Fruit fly (Drosophila melanogaster) whole organism: ENCODE data around the gene mRpS18C.

Experiments used
- CG8478 ChIP-seq: fragments of >200 bp; optimal IDR thresholded peaks from 2 replicates; lab custom pipeline; 2018; ENCODE audit warnings: inconsistent platforms
- Dll ChIP-seq: fragments of >200 bp; optimal IDR thresholded peaks from 2 replicates; lab custom pipeline; 2017
- EcR ChIP-seq, 2 experiments: fragments of >200 bp; optimal IDR thresholded peaks; 2 replicates each; lab custom pipeline; 2017; ENCODE audit warnings: missing biosample characterization in 2 of 2, missing genetic modification characterization in 2 of 2, missing genetic modification reagents in 2 of 2
- pan ChIP-seq: fragments of >200 bp; optimal IDR thresholded peaks from 2 replicates; lab custom pipeline; 2017
- psq ChIP-seq: fragments of >200 bp; optimal IDR thresholded peaks from 2 replicates; lab custom pipeline; 2017
- usp ChIP-seq: fragments of >200 bp; optimal IDR thresholded peaks from 2 replicates; lab custom pipeline; 2017; ENCODE audit warnings: missing biosample characterization, missing genetic modification characterization, mixed read lengths

Gene mRpS18C

DNA sequence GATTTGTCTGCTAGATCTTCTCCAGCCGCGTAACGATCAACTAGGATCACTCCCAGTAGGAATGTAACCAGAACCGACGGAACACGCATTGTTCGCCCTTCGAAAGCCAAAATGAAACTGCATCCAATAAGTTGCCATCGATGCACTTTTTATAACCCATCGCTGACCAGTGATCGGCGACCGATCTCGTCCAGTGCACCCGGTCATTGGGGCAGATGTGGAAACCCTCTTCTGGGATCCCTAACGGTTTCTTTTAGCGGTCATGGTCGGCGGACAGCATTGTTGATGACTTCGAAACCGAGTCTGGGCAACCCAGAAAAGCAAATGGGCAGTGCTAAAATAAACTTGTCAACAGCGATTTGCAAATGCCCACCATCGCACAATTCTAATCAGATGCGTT lies 21.2 kb downstream of the mRpS18C start, which contains the start of gene Osi23:
Gene Osi23, minus strand, starts transcription at position 101 of the 400 bp plus-strand sequence.
- TF ChIP-seq EcR (GFP tag; optimal IDR thresholded peaks at IDR 0.05; lab: Kevin White, UChicago) (no peak), usp (GFP tag; lab: Kevin White, UChicago) (no peak), CG8478 (no peak), psq (lab: Kevin White, UChicago) (no peak), Dll (lab: Kevin White, UChicago) (no peak), pan (no peak)

- TF ChIP-seq usp (GFP tag; lab: Kevin White, UChicago): no peak
- TF ChIP-seq EcR (GFP tag; optimal IDR thresholded peaks at IDR 0.05; lab: Kevin White, UChicago): no peak
- no peak for TF ChIP-seq pan
- no peak for TF ChIP-seq Dll (lab: Kevin White, UChicago)
These were observed 25.7 kb downstream of the mRpS18C start for dm6 chr3R:30449446-30449845.

DNA sequence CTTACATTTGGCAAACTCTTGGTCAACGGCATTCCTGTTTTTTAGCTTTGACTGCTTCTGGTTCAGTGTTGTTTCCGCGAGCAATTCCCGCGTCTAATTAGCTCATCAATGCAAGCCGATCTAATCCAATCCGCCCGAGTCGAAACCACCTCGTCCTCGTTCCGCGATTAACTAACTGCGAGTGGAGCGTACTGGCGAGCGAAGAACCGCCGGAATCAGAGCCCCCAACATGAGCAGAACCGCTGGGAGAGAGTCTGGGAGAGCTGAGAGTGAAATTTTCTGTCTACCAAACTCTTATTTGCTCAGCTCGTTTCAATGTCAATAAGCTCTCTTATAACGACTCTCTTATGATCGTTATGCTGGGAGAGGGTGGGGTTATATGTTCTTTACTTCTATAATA lies 26.4 kb downstream of the mRpS18C start:
- TF ChIP-seq psq (lab: Kevin White, UChicago) (no peak), Dll (lab: Kevin White, UChicago) (peak; percentile 91), EcR (GFP tag; optimal IDR thresholded peaks at IDR 0.05; lab: Kevin White, UChicago) (no peak), usp (GFP tag; lab: Kevin White, UChicago) (no peak), CG8478 (no peak), pan (no peak)

- TF ChIP-seq pan (no peak), usp (GFP tag; lab: Kevin White, UChicago) (no peak), Dll (lab: Kevin White, UChicago) (no peak), psq (lab: Kevin White, UChicago) (no peak), EcR (GFP tag; optimal IDR thresholded peaks at IDR 0.05; lab: Kevin White, UChicago) (no peak), CG8478 (no peak)
These were observed 27.0 kb downstream of the mRpS18C start for dm6 chr3R:30450690-30451343.

dm6 chr3R:30453236-30453635 lies 29.5 kb downstream of the mRpS18C start:
- TF ChIP-seq psq (lab: Kevin White, UChicago) (no peak), usp (GFP tag; lab: Kevin White, UChicago) (no peak), EcR (GFP tag; optimal IDR thresholded peaks at IDR 0.05; lab: Kevin White, UChicago) (no peak), Dll (lab: Kevin White, UChicago) (no peak)

DNA sequence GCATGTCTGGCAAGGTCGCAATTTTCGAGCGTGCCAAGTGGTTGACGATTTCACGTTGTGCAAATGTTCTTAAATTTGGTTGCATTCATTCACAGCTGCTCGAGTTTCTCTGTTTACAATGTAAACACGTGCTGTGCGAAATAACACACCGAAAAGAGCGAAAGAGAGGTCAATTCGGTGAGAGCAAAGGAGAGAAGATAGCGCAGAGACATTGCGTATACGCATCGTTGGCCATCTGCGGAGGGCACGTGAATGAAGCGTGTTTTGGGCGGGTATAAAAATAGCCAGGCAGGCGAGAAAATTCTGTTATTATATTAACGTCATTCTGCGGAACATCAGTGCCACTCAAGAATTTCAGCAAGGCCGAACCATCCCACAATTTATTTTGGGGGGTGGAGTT lies 30.7 kb downstream of the mRpS18C start:
- TF ChIP-seq psq (lab: Kevin White, UChicago): no peak
- no peak for TF ChIP-seq EcR (GFP tag; optimal IDR thresholded peaks at IDR 0.05; lab: Kevin White, UChicago)
- TF ChIP-seq CG8478: no peak
- no peak for TF ChIP-seq Dll (lab: Kevin White, UChicago)
- TF ChIP-seq pan: no peak
- TF ChIP-seq usp (GFP tag; lab: Kevin White, UChicago): no peak

- no peak for TF ChIP-seq Dll (lab: Kevin White, UChicago)
- no peak for TF ChIP-seq pan
- TF ChIP-seq EcR (GFP tag; optimal IDR thresholded peaks at IDR 0.05; lab: Kevin White, UChicago): no peak
- TF ChIP-seq CG8478: no peak
- no peak for TF ChIP-seq psq (lab: Kevin White, UChicago)
- TF ChIP-seq usp (GFP tag; lab: Kevin White, UChicago): no peak
These were observed 32.2 kb downstream of the mRpS18C start, which contains the start of gene aralar1 for dm6 chr3R:30455817-30456544. Gene aralar1 (minus strand): TSS chr3R:30455867.

DNA sequence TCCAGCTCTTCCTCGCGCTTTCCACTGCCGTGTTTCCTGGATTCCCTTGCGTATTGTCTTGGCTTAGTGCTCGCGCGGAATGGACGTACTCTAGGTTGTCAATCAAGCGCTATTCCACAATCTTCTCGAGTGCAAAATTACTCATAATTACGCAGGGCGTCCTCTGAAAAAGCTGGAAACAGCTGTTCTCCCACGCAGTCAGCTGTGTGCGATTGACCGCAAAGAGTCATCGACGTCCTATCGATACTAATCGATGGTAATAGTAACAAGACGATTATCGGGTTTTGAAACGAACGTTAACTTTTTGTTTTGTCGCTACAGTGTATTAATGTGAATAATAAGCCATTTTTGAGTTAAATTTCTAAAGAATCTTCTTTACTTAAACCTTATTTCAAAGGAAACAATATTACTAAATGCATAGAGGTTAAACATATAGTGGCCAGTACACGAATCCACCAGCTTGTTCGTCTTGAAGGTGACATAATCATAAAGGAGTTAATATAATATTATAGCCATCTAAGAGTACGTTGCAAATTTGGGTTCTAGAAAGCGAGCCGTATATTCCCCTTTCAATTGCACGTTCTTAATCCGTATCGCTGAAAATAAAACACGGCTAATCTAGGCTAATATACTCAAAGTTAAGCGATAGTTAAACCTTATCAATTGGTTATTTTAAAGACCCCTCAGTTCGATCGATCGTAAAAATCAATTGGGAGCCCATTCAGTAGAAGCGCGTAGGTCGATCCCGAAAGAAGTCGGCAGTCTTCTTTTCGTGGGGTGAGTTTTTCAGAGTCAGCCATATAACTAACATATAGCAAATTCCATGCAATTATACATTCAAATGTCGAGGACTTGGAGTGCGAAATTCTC lies 35.5 kb downstream of the mRpS18C start, which contains the start of the genes CG2224 and CDase:
Gene CG2224, minus strand, starts transcription at position 235 of the 870 bp plus-strand sequence.
Gene CDase, plus strand, starts transcription at position 456 of the 870 bp plus-strand sequence.
- TF ChIP-seq usp (GFP tag; lab: Kevin White, UChicago): no peak
- no peak for TF ChIP-seq psq (lab: Kevin White, UChicago)
- TF ChIP-seq EcR (GFP tag; optimal IDR thresholded peaks at IDR 0.05; lab: Kevin White, UChicago): no peak
- no peak for TF ChIP-seq CG8478
- no peak for TF ChIP-seq Dll (lab: Kevin White, UChicago)
- no peak for TF ChIP-seq pan

dm6 chr3R:30460187-30460586 lies 36.4 kb downstream of the mRpS18C start:
- no peak for TF ChIP-seq pan
- no peak for TF ChIP-seq psq (lab: Kevin White, UChicago)
- no peak for TF ChIP-seq CG8478
- no peak for TF ChIP-seq EcR (GFP tag; optimal IDR thresholded peaks at IDR 0.05; lab: Kevin White, UChicago)
- no peak for TF ChIP-seq Dll (lab: Kevin White, UChicago)

- TF ChIP-seq psq (lab: Kevin White, UChicago) (no peak), usp (GFP tag; lab: Kevin White, UChicago) (no peak), EcR (GFP tag; optimal IDR thresholded peaks at IDR 0.05; lab: Kevin White, UChicago) (no peak), pan (no peak), Dll (lab: Kevin White, UChicago) (no peak), CG8478 (no peak)
These were observed 38.0 kb downstream of the mRpS18C start for dm6 chr3R:30461608-30462243.

DNA sequence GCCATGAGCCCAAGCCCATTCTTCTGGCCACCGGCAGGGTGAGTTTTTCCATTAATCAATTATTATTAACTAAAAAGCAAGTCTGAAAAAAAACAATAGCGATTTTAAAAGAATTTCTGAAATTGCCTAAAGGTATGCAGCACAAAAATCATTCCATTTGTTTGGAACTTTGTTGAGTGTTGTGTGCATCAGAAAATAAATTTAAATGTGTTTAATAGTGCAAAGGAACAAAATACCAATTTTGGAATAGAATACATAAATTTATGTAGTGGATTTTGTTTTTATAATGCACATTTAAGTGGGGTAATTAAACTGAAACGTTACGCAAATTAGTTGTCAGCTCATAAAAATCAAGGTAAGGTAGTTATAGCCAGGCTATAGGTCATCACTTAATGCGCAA lies 40.5 kb downstream of the mRpS18C start:
- TF ChIP-seq pan: no peak
- TF ChIP-seq psq (lab: Kevin White, UChicago): no peak
- TF ChIP-seq Dll (lab: Kevin White, UChicago): no peak
- no peak for TF ChIP-seq usp (GFP tag; lab: Kevin White, UChicago)
- no peak for TF ChIP-seq CG8478
- TF ChIP-seq EcR (GFP tag; optimal IDR thresholded peaks at IDR 0.05; lab: Kevin White, UChicago): no peak
